2 fruit fly cellular contexts compared by ENCODE assay signal in the genomic region with DNA sequence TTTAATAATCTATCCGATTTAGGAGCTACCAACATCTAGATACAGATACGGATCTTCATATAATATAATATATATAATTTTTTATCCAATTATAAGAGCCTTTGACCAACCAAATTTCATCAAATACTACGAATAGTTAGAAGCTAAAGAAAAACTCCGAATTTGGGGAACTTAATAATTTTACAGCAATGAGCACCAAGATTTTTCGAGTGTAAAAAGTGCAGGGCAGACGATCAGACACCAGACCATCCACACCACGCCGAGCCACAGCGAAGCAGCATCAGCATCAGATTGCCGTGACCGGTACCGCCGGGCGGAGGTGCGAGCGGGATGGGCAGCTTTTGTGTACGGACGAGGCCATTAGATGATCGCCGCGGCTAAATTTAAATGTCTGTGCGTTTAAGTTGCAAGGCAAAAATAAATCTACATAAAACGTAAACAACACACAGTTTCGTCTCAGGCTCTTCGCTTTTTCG.
TF ChIP-seq lines count a peak whose summit lies in the region.

No protein-coding gene starts in this region.

TF ChIP-seq in whole organism, embryonic, 481 proteins besides CTCF, POLR2A, EP300 and RAD21 (continued from another document and continues in another):
- TF ChIP-seq sisA (GFP tag; IDR thresholded peaks at IDR 0.05; lab: Robert Waterston, UW) (peak; percentile 35; the same call in 1 of the 2 replicates), Dek (tag; optimal IDR thresholded peaks at IDR 0.05; lab: Kevin White, UChicago) (peak; percentile 15), CG15269 (tag; optimal IDR thresholded peaks at IDR 0.05; lab: Kevin White, UChicago) (peak; percentile 23), chinmo (GFP tag; IDR thresholded peaks at IDR 0.05; lab: Robert Waterston, UW; ENCODE audit: partially characterized antibody) (peak; percentile 86; the same call in 3 of the 4 replicates), CG6813 (GFP tag; optimal IDR thresholded peaks at IDR 0.05; lab: Kevin White, UChicago) (peak; percentile 9), bsh (GFP tag; optimal IDR thresholded peaks at IDR 0.05; lab: Kevin White, UChicago) (peak; percentile 44 to 54), CG12942 (GFP tag; optimal IDR thresholded peaks at IDR 0.05; lab: Kevin White, UChicago) (peak; percentile 20), tin (GFP tag; optimal IDR thresholded peaks at IDR 0.05; lab: Kevin White, UChicago) (peak; percentile 1), nau (GFP tag; optimal IDR thresholded peaks at IDR 0.05; lab: Kevin White, UChicago) (no peak), crol (GFP tag; IDR thresholded peaks at IDR 0.05; lab: Robert Waterston, UW) (peak; percentile 48; the same call in 1 of the 2 replicates), CG10462 (GFP tag; optimal IDR thresholded peaks at IDR 0.05; lab: Kevin White, UChicago) (no peak), CG3838 (GFP tag; optimal IDR thresholded peaks at IDR 0.05; lab: Kevin White, UChicago) (no peak), so (GFP tag; IDR thresholded peaks at IDR 0.05; lab: Robert Waterston, UW) (peak; percentile 52; the same call in 1 of the 3 replicates), CG12391 (tag; optimal IDR thresholded peaks at IDR 0.05; lab: Kevin White, UChicago) (peak; percentile 51), cwo (GFP tag; optimal IDR thresholded peaks at IDR 0.05; lab: Kevin White, UChicago) (no peak), CG18619 (GFP tag; optimal IDR thresholded peaks at IDR 0.05; lab: Kevin White, UChicago) (peak; percentile 19), Hr3 (GFP tag; optimal IDR thresholded peaks at IDR 0.05; lab: Kevin White, UChicago) (peak; percentile 32), ewg (GFP tag; optimal IDR thresholded peaks at IDR 0.05; lab: Kevin White, UChicago) (peak; percentile 36), CG10543 (GFP tag; optimal IDR thresholded peaks at IDR 0.05; lab: Kevin White, UChicago) (peak; percentile 25), Ssrp (tag; optimal IDR thresholded peaks at IDR 0.05; lab: Kevin White, UChicago) (peak; percentile 50), unpg (GFP tag; optimal IDR thresholded peaks at IDR 0.05; lab: Kevin White, UChicago) (peak; percentile 45), Opbp (GFP tag; IDR thresholded peaks at IDR 0.05; lab: Robert Waterston, UW; ENCODE audit: partially characterized antibody) (no peak), D19A (tag; optimal IDR thresholded peaks at IDR 0.05; lab: Kevin White, UChicago) (peak; percentile 40), schlank (tag; optimal IDR thresholded peaks at IDR 0.05; lab: Kevin White, UChicago) (no peak), CG10431 (GFP tag; optimal IDR thresholded peaks at IDR 0.05; lab: Kevin White, UChicago) (peak; percentile 9), vvl (GFP tag; IDR thresholded peaks at IDR 0.05; lab: Robert Waterston, UW) (peak; percentile 73), CG2678 (tag; optimal IDR thresholded peaks at IDR 0.05; lab: Kevin White, UChicago) (peak; percentile 33), stc (GFP tag; IDR thresholded peaks at IDR 0.05; lab: Robert Waterston, UW) (no peak), twi (tag; optimal IDR thresholded peaks at IDR 0.05; lab: Kevin White, UChicago) (no peak), Med (GFP tag; lab: Kevin White, UChicago) (peak; percentile 49), sens (GFP tag; lab: Kevin White, UChicago) (no peak), Blimp-1 (GFP tag; optimal IDR thresholded peaks at IDR 0.05; lab: Kevin White, UChicago) (peak; percentile 42), Nf-YA (GFP tag; IDR thresholded peaks at IDR 0.05; lab: Robert Waterston, UW) (no peak), CG10209 (GFP tag; optimal IDR thresholded peaks at IDR 0.05; lab: Kevin White, UChicago) (peak; percentile 54), CG12769 (tag; optimal IDR thresholded peaks at IDR 0.05; lab: Kevin White, UChicago) (peak; percentile 72), CG11723 (GFP tag; optimal IDR thresholded peaks at IDR 0.05; lab: Kevin White, UChicago) (peak; percentile 17), CG6689 (GFP tag; IDR thresholded peaks at IDR 0.05; lab: Robert Waterston, UW) (peak; percentile 32; the same call in 1 of the 2 replicates), CG12659 (GFP tag; optimal IDR thresholded peaks at IDR 0.05; lab: Kevin White, UChicago) (peak; percentile 22), CG10321 (GFP tag; IDR thresholded peaks at IDR 0.05; lab: Robert Waterston, UW) (0 out of 2 replicates have a peak, but pooled peaks have one; percentile 6), phol (tag; optimal IDR thresholded peaks at IDR 0.05; lab: Kevin White, UChicago) (peak; percentile 60), CG13775 (GFP tag; optimal IDR thresholded peaks at IDR 0.05; lab: Kevin White, UChicago) (peak; percentile 51), Hsf (GFP tag; optimal IDR thresholded peaks at IDR 0.05; lab: Kevin White, UChicago) (no peak), CG11696 (GFP tag; IDR thresholded peaks at IDR 0.05; lab: Robert Waterston, UW) (peak; percentile 54; the same call in 1 of the 2 replicates), crp (GFP tag; optimal IDR thresholded peaks at IDR 0.05; lab: Kevin White, UChicago) (no peak), CG1832 (GFP tag; optimal IDR thresholded peaks at IDR 0.05; lab: Kevin White, UChicago) (peak; percentile 41), CG7357 (GFP tag; IDR thresholded peaks at IDR 0.05; lab: Robert Waterston, UW) (no peak), Chrac-16 (GFP tag; optimal IDR thresholded peaks at IDR 0.05; lab: Kevin White, UChicago) (no peak), CG8944 (GFP tag; optimal IDR thresholded peaks at IDR 0.05; lab: Kevin White, UChicago) (no peak), CG31441 (GFP tag; IDR thresholded peaks at IDR 0.05; lab: Robert Waterston, UW) (peak; percentile 61; the same call in 1 of the 2 replicates), CG13424 (tag; optimal IDR thresholded peaks at IDR 0.05; lab: Kevin White, UChicago) (peak; percentile 34), tap (tag; optimal IDR thresholded peaks at IDR 0.05; lab: Kevin White, UChicago) (peak; percentile 15), CG9797 (GFP tag; optimal IDR thresholded peaks at IDR 0.05; lab: Kevin White, UChicago) (no peak), Drgx (GFP tag; IDR thresholded peaks at IDR 0.05; lab: Robert Waterston, UW) (peak; percentile 39; the same call in 1 of the 2 replicates), Spps (tag; optimal IDR thresholded peaks at IDR 0.05; lab: Kevin White, UChicago) (peak; percentile 7), CG2875 (GFP tag; optimal IDR thresholded peaks at IDR 0.05; lab: Kevin White, UChicago) (peak; percentile 36), CG11085 (GFP tag; IDR thresholded peaks at IDR 0.05; lab: Robert Waterston, UW) (no peak), Sox100B (GFP tag; optimal IDR thresholded peaks at IDR 0.05; lab: Kevin White, UChicago) (peak; percentile 49), CG43689 (GFP tag; IDR thresholded peaks at IDR 0.05; lab: Robert Waterston, UW) (no peak), pho (GFP tag; optimal IDR thresholded peaks at IDR 0.05; lab: Kevin White, UChicago) (no peak), zfh1 (GFP tag; IDR thresholded peaks at IDR 0.05; lab: Robert Waterston, UW) (peak; percentile 40; the same call in 1 of the 3 replicates), CG8089 (GFP tag; optimal IDR thresholded peaks at IDR 0.05; lab: Kevin White, UChicago) (no peak), CG10979 (tag; optimal IDR thresholded peaks at IDR 0.05; lab: Kevin White, UChicago) (peak; percentile 56)

TF ChIP-seq in whole organism, prepupa, 60 proteins besides CTCF, POLR2A, EP300 and RAD21 (continued from another document):
- TF ChIP-seq Hr39 (GFP tag; optimal IDR thresholded peaks at IDR 0.05; lab: Kevin White, UChicago): no peak
- peak; percentile 54 for TF ChIP-seq CG4318 (GFP tag; optimal IDR thresholded peaks at IDR 0.05; lab: Kevin White, UChicago)
- peak; percentile 31 for TF ChIP-seq OdsH (GFP tag; optimal IDR thresholded peaks at IDR 0.05; lab: Kevin White, UChicago)
- no peak for TF ChIP-seq spab (GFP tag; optimal IDR thresholded peaks at IDR 0.05; lab: Kevin White, UChicago)
- TF ChIP-seq Sox102F (GFP tag; optimal IDR thresholded peaks at IDR 0.05; lab: Kevin White, UChicago): no peak
- no peak for TF ChIP-seq CG8319 (GFP tag; optimal IDR thresholded peaks at IDR 0.05; lab: Kevin White, UChicago)
- TF ChIP-seq CG8119 (GFP tag; IDR thresholded peaks at IDR 0.05; lab: Robert Waterston, UW): peak; percentile 61; the same call in 2 of the 3 replicates
- TF ChIP-seq CG3032 (tag; optimal IDR thresholded peaks at IDR 0.05; lab: Kevin White, UChicago): no peak
- TF ChIP-seq CG1621 (tag; optimal IDR thresholded peaks at IDR 0.05; lab: Kevin White, UChicago): no peak
- TF ChIP-seq Gug (GFP tag; IDR thresholded peaks at IDR 0.05; lab: Robert Waterston, UW): no peak
- TF ChIP-seq CG34406 (GFP tag; optimal IDR thresholded peaks at IDR 0.05; lab: Kevin White, UChicago): no peak
- TF ChIP-seq CG8632 (GFP tag; optimal IDR thresholded peaks at IDR 0.05; lab: Kevin White, UChicago): no peak
- peak; percentile 62 for TF ChIP-seq Eip78C (GFP tag; lab: Kevin White, UChicago)
- TF ChIP-seq esn (GFP tag; optimal IDR thresholded peaks at IDR 0.05; lab: Kevin White, UChicago): no peak
- TF ChIP-seq Hr4 (GFP tag; optimal IDR thresholded peaks at IDR 0.05; lab: Kevin White, UChicago): peak; percentile 43
- no peak for TF ChIP-seq CG7368 (GFP tag; optimal IDR thresholded peaks at IDR 0.05; lab: Kevin White, UChicago)
- no peak for TF ChIP-seq Sox15 (GFP tag; optimal IDR thresholded peaks at IDR 0.05; lab: Kevin White, UChicago)
- TF ChIP-seq net (GFP tag; optimal IDR thresholded peaks at IDR 0.05; lab: Kevin White, UChicago): no peak
- TF ChIP-seq Hr38 (GFP tag; optimal IDR thresholded peaks at IDR 0.05; lab: Kevin White, UChicago): no peak
- peak; percentile 21 for TF ChIP-seq Lpt (GFP tag; optimal IDR thresholded peaks at IDR 0.05; lab: Kevin White, UChicago)
- peak; percentile 82 for TF ChIP-seq CG32006 (GFP tag; optimal IDR thresholded peaks at IDR 0.05; lab: Kevin White, UChicago)
- no peak for TF ChIP-seq fkh (GFP tag; optimal IDR thresholded peaks at IDR 0.05; lab: Kevin White, UChicago)
- peak; percentile 58 for TF ChIP-seq CG15336 (GFP tag; IDR thresholded peaks at IDR 0.05; lab: Robert Waterston, UW)
- no peak for TF ChIP-seq svp (GFP tag; lab: Kevin White, UChicago)
- no peak for TF ChIP-seq CG11762 (GFP tag; optimal IDR thresholded peaks at IDR 0.05; lab: Kevin White, UChicago; ENCODE audit: insufficient read depth)
- TF ChIP-seq Smox (GFP tag; optimal IDR thresholded peaks at IDR 0.05; lab: Kevin White, UChicago): no peak
- no peak for TF ChIP-seq CG6163 (GFP tag; IDR thresholded peaks at IDR 0.05; lab: Robert Waterston, UW)
- TF ChIP-seq fd59A (GFP tag; optimal IDR thresholded peaks at IDR 0.05; lab: Kevin White, UChicago): no peak
- TF ChIP-seq CG11294 (GFP tag; IDR thresholded peaks at IDR 0.05; lab: Robert Waterston, UW): no peak
